Fruit fly (Drosophila melanogaster): ENCODE results near the gene CG33939.

dm6 chrX:19189903-19190302, 15.2 kb upstream of the CG33939 start, which contains the start of gene HP1D3csd:
- TF ChIP-seq Myc (optimal IDR thresholded peaks at IDR 0.05) (no peak), Dif (GFP tag; optimal IDR thresholded peaks at IDR 0.05; ENCODE audit: partially characterized antibody) (no peak), psq (GFP tag; optimal IDR thresholded peaks at IDR 0.05) (no peak), pan (optimal IDR thresholded peaks at IDR 0.05) (no peak), Dfd (GFP tag; optimal IDR thresholded peaks at IDR 0.05) (no peak), Vsx2 (GFP tag; optimal IDR thresholded peaks at IDR 0.05; ENCODE audit: partially characterized antibody) (no peak), fru (GFP tag; optimal IDR thresholded peaks at IDR 0.05) (no peak), dmrt93B (GFP tag; optimal IDR thresholded peaks at IDR 0.05) (no peak), Abd-B (GFP tag; optimal IDR thresholded peaks at IDR 0.05) (no peak), Hnf4 (GFP tag; optimal IDR thresholded peaks at IDR 0.05) (no peak), GATAd (GFP tag; optimal IDR thresholded peaks at IDR 0.05) (no peak), usp (GFP tag; optimal IDR thresholded peaks at IDR 0.05) (no peak)
